Fruit fly (Drosophila melanogaster) whole organism, pupa: ENCODE results near the gene CG5592.

Source experiments
- CG32121 ChIP-seq: fragments of 200-800 bp; sonication (Bioruptor generic); IDR thresholded peaks from 2 replicates; pipeline ENCODE4 v1.3.6; 2022; ENCODE audit warnings: missing biosample characterization, missing genetic modification characterization
- CG4496 ChIP-seq: fragments of 200-800 bp; sonication (Bioruptor generic); IDR thresholded peaks from 3 replicates; pipeline ENCODE4 v1.3.6; 2022; ENCODE audit warnings: missing biosample characterization, missing genetic modification characterization
- EcR ChIP-seq: fragments of 200-800 bp; sonication (Bioruptor generic); optimal IDR thresholded peaks from 3 replicates; lab custom pipeline; 2019; ENCODE audit warnings: missing biosample characterization, missing genetic modification characterization, mild to moderate bottlenecking, moderate library complexity, missing genetic modification reagents
- Ets98B ChIP-seq: fragments of 200-800 bp; sonication (Bioruptor generic); IDR thresholded peaks from 2 replicates; pipeline ENCODE4 v1.3.6; 2022; ENCODE audit warnings: missing biosample characterization, missing genetic modification characterization

- TF ChIP-seq CG32121, result no peak
- no peak for TF ChIP-seq Ets98B (GFP tag; lab: Robert Waterston, UW)
- TF ChIP-seq CG4496 (GFP tag; lab: Robert Waterston, UW), result no peak
- no peak for TF ChIP-seq EcR
Observed at dm6 chr3L:5947110-5947731, 49.8 kb downstream of the CG5592 start.
